Worm (Caenorhabditis elegans) whole organism, early embryonic: ENCODE measurements around the gene cutl-3.

ENCODE experiments used
- B0310.2 ChIP-seq: sonication (generic microtip); optimal IDR thresholded peaks from 2 replicates; lab custom pipeline; 2016; ENCODE audit warnings: mild to moderate bottlenecking, missing genetic modification characterization, missing compliant biosample characterization
- F13C5.2 ChIP-seq: sonication (generic microtip); optimal IDR thresholded peaks from 2 replicates; lab custom pipeline; 2017; ENCODE audit warnings: mild to moderate bottlenecking, missing genetic modification characterization, inconsistent platforms, missing compliant biosample characterization
- ama-1 ChIP-seq: fragments of 150-350 bp; optimal IDR thresholded peaks from 2 replicates; lab custom pipeline; 2014
- flt-1 ChIP-seq: fragments of 200-800 bp; sonication (Bioruptor generic); IDR thresholded peaks from 2 replicates; pipeline ENCODE4 v1.3.6; 2022; ENCODE audit warnings: missing genetic modification characterization, missing compliant biosample characterization
- hmbx-1 ChIP-seq: sonication (generic microtip); optimal IDR thresholded peaks from 2 replicates; lab custom pipeline; 2016; ENCODE audit warnings: mild to moderate bottlenecking, missing genetic modification characterization, missing compliant biosample characterization
- hmg-4 ChIP-seq: fragments of 200-800 bp; sonication (Bioruptor generic); optimal IDR thresholded peaks from 2 replicates; lab custom pipeline; 2018; ENCODE audit warnings: mild to moderate bottlenecking, missing genetic modification characterization, missing compliant biosample characterization
- hnd-1 ChIP-seq: sonication (generic microtip); optimal IDR thresholded peaks from 2 replicates; lab custom pipeline; 2016; ENCODE audit warnings: missing genetic modification characterization, missing compliant biosample characterization
- pes-1 ChIP-seq: fragments of 200-800 bp; sonication (Bioruptor generic); IDR thresholded peaks from 2 replicates; pipeline ENCODE4 v1.3.6; 2022; ENCODE audit warnings: missing genetic modification reagents, missing genetic modification characterization, missing compliant biosample characterization
- tbx-11 ChIP-seq: fragments of 200-800 bp; sonication (Bioruptor generic); IDR thresholded peaks from 2 replicates; pipeline ENCODE4 v1.3.6; 2022; ENCODE audit warnings: missing genetic modification characterization, missing compliant biosample characterization

- no peak for TF ChIP-seq tbx-11 (GFP tag; lab: Robert Waterston, UW)
- TF ChIP-seq B0310.2 = no peak
- no peak for TF ChIP-seq hmg-4
- TF ChIP-seq F13C5.2 (tag; lab: Kevin White, UChicago) = no peak
- TF ChIP-seq ama-1 (lab: Kevin White, UChicago) = no peak
- no peak for TF ChIP-seq hmbx-1
- TF ChIP-seq hnd-1 (tag; lab: Kevin White, UChicago) = no peak
- no peak for TF ChIP-seq pes-1
- TF ChIP-seq flt-1 (GFP tag; lab: Robert Waterston, UW) = no peak
These were observed 46.4 kb upstream of the cutl-3 start for ce11 chrX:15045401-15045800.
